Fruit fly (Drosophila melanogaster) Kc167 (cell line): Measurements from ENCODE around the gene Vajk2.

Experiments used
- h ChIP-seq: fragments of >200 bp; optimal IDR thresholded peaks from 3 replicates; lab custom pipeline; 2018; ENCODE audit warnings: missing external identifiers
- insv ChIP-seq: fragments of >200 bp; optimal IDR thresholded peaks from 3 replicates; lab custom pipeline; 2018; ENCODE audit warnings: missing external identifiers
- psq ChIP-seq: fragments of >200 bp; optimal IDR thresholded peaks from 2 replicates; lab custom pipeline; 2017; ENCODE audit warnings: missing external identifiers

DNA sequence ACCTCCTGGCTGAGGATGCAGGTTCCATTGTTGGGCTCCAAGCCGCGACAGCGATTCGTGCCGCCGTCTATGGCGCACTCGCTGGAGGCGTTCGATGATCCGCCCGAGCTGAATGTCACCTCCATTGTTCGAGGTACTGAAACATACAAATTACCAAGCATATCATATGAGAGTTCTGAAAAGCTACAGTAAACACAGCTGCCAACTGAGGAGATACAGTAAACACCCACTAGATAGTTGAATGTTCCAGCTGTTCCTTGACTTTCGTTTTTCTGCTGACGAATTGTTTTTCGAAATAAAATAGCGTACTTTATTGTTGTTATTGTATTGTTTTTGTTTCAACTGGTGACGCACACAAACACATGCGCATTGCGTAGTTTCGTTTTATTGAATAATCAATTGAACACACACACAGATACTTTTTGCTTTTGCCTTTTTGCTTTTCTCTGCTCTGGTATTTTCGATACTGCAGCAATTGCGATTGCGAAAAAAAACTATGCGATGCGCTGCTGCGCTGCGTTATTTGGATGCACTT is 30.6 kb downstream of the Vajk2 start:
- TF ChIP-seq h (lab: Kevin White, UChicago) (no peak), psq (lab: Kevin White, UChicago) (no peak), insv (lab: Kevin White, UChicago) (no peak)
